Worm (Caenorhabditis elegans) whole organism, young adult: ENCODE measurements around the gene C08E3.14.
"Not testable (repeated sequence)": the region's sequence is repeated elsewhere in the genome, so short reads cannot be mapped to it uniquely, and the experiment has no call there.

ENCODE experiments used
- B0336.3 ChIP-seq: fragments of 200-800 bp; sonication (Bioruptor generic); IDR thresholded peaks from 2 replicates; pipeline ENCODE4 v1.3.6; 2022; ENCODE audit warnings: missing genetic modification characterization, missing compliant biosample characterization
- C06A6.2 ChIP-seq: fragments of 200-800 bp; sonication (Bioruptor generic); conservative IDR thresholded peaks from 2 replicates; pipeline ENCODE4 v1.3.6; 2022; ENCODE audit warnings: missing genetic modification characterization, missing compliant biosample characterization
- F49E8.2 ChIP-seq: sonication (generic microtip); optimal IDR thresholded peaks from 3 replicates; lab custom pipeline; 2017; ENCODE audit warnings: missing genetic modification characterization, mild to moderate bottlenecking, missing compliant biosample characterization, antibody characterized with exemption, moderate library complexity; ENCODE audit not compliant: insufficient read depth
- F57A8.1 ChIP-seq: fragments of 200-800 bp; sonication (Bioruptor generic); optimal IDR thresholded peaks from 2 replicates; lab custom pipeline; 2018; ENCODE audit warnings: mild to moderate bottlenecking, missing genetic modification characterization, moderate library complexity, missing compliant biosample characterization
- F57C9.4 ChIP-seq: sonication (generic microtip); optimal IDR thresholded peaks from 2 replicates; lab custom pipeline; 2017; ENCODE audit warnings: mild to moderate bottlenecking, missing genetic modification characterization, missing compliant biosample characterization
- T07F8.4 ChIP-seq: sonication (generic microtip); optimal IDR thresholded peaks from 2 replicates; lab custom pipeline; 2016; ENCODE audit warnings: mild to moderate bottlenecking, missing genetic modification characterization, moderate library complexity, missing compliant biosample characterization
- Y67H2A.10 ChIP-seq: fragments of 200-800 bp; sonication (Bioruptor generic); conservative IDR thresholded peaks from 2 replicates; pipeline ENCODE4 v1.3.6; 2022; ENCODE audit warnings: missing genetic modification reagents, missing genetic modification characterization, missing compliant biosample characterization
- Y79H2A.3 ChIP-seq: fragments of 200-800 bp; sonication (Bioruptor generic); conservative IDR thresholded peaks from 2 replicates; pipeline ENCODE4 v1.3.6; 2022; ENCODE audit warnings: missing genetic modification reagents, missing genetic modification characterization, missing compliant biosample characterization
- attf-5 ChIP-seq: fragments of 200-800 bp; sonication (Bioruptor generic); optimal IDR thresholded peaks from 2 replicates; lab custom pipeline; 2018; ENCODE audit warnings: mild to moderate bottlenecking, missing genetic modification characterization, missing compliant biosample characterization
- ceh-58 ChIP-seq: fragments of 200-800 bp; sonication (Bioruptor generic); IDR thresholded peaks from 2 replicates; pipeline ENCODE4 v1.3.6; 2022; ENCODE audit warnings: missing genetic modification characterization, missing compliant biosample characterization
- ceh-79 ChIP-seq: sonication (generic microtip); optimal IDR thresholded peaks from 2 replicates; lab custom pipeline; 2017; ENCODE audit warnings: mild to moderate bottlenecking, missing genetic modification characterization, missing compliant biosample characterization
- chd-7 ChIP-seq: sonication (generic microtip); optimal IDR thresholded peaks from 2 replicates; lab custom pipeline; 2016; ENCODE audit warnings: mild to moderate bottlenecking, missing genetic modification characterization, moderate library complexity, missing compliant biosample characterization
- die-1 ChIP-seq: sonication (generic microtip); optimal IDR thresholded peaks from 2 replicates; lab custom pipeline; 2016; ENCODE audit warnings: missing genotype, mild to moderate bottlenecking, missing genetic modification characterization, missing compliant biosample characterization
- dpff-1 ChIP-seq: sonication (generic microtip); optimal IDR thresholded peaks from 2 replicates; lab custom pipeline; 2017; ENCODE audit warnings: mild to moderate bottlenecking, missing genetic modification characterization, missing compliant biosample characterization
- dpl-1 ChIP-seq: fragments of 150-350 bp; optimal IDR thresholded peaks from 2 replicates; lab custom pipeline; 2014; ENCODE audit warnings: missing biosample characterization, missing genetic modification reagents, missing genetic modification characterization
- ekl-4 ChIP-seq: fragments of 200-800 bp; sonication (Bioruptor generic); IDR thresholded peaks from 2 replicates; pipeline ENCODE4 v1.3.6; 2022; ENCODE audit warnings: missing genetic modification reagents, missing genetic modification characterization, missing compliant biosample characterization
- ets-4 ChIP-seq: fragments of 200-800 bp; sonication (Bioruptor generic); optimal IDR thresholded peaks from 2 replicates; lab custom pipeline; 2018; ENCODE audit warnings: mild to moderate bottlenecking, missing genetic modification characterization, missing compliant biosample characterization
- hmg-20 ChIP-seq: fragments of 200-800 bp; sonication (Bioruptor generic); IDR thresholded peaks from 2 replicates; pipeline ENCODE4 v1.3.6; 2022; ENCODE audit warnings: missing genetic modification reagents, missing genetic modification characterization, missing compliant biosample characterization
- let-526 ChIP-seq: fragments of 200-800 bp; sonication (Bioruptor generic); IDR thresholded peaks from 2 replicates; pipeline ENCODE4 v1.3.6; 2022; ENCODE audit warnings: missing genetic modification reagents, missing genetic modification characterization, missing compliant biosample characterization
- let-607 ChIP-seq, 2 experiments: fragments of 200-800 bp in 1 of 2; sonication (Bioruptor generic) in 1 of 2; sonication (generic microtip) in 1 of 2; optimal IDR thresholded peaks; 2 replicates each; lab custom pipeline; 2016 to 2018; ENCODE audit warnings: mild to moderate bottlenecking in 2 of 2, missing compliant biosample characterization in 2 of 2, missing genetic modification characterization in 2 of 2, moderate library complexity in 2 of 2, missing genotype in 1 of 2
- lin-26 ChIP-seq: fragments of 200-800 bp; sonication (Bioruptor generic); IDR thresholded peaks from 2 replicates; pipeline ENCODE4 v1.3.6; 2022; ENCODE audit warnings: missing genetic modification reagents, missing genetic modification characterization, missing compliant biosample characterization
- lin-54 ChIP-seq: fragments of 200-800 bp; sonication (Bioruptor generic); optimal IDR thresholded peaks from 2 replicates; lab custom pipeline; 2018; ENCODE audit warnings: mild to moderate bottlenecking, missing genetic modification characterization, missing compliant biosample characterization
- madf-10 ChIP-seq: sonication (generic microtip); optimal IDR thresholded peaks from 2 replicates; lab custom pipeline; 2016; ENCODE audit warnings: mild to moderate bottlenecking, missing genetic modification characterization, missing compliant biosample characterization
- mes-4 ChIP-seq: sonication (generic microtip); optimal IDR thresholded peaks from 2 replicates; lab custom pipeline; 2016; ENCODE audit warnings: missing genotype, missing genetic modification characterization, missing compliant biosample characterization
- nhr-120 ChIP-seq: fragments of 200-800 bp; sonication (Bioruptor generic); IDR thresholded peaks from 2 replicates; pipeline ENCODE4 v1.3.6; 2022; ENCODE audit warnings: missing genetic modification characterization, missing compliant biosample characterization
- nhr-27 ChIP-seq: fragments of 200-800 bp; sonication (Bioruptor generic); optimal IDR thresholded peaks from 2 replicates; lab custom pipeline; 2018; ENCODE audit warnings: mild to moderate bottlenecking, missing genetic modification characterization, moderate library complexity, missing compliant biosample characterization
- nhr-80 ChIP-seq: sonication (generic microtip); optimal IDR thresholded peaks from 2 replicates; lab custom pipeline; 2016; ENCODE audit warnings: missing genetic modification characterization, missing compliant biosample characterization
- nhr-90 ChIP-seq: sonication (generic microtip); optimal IDR thresholded peaks from 2 replicates; lab custom pipeline; 2016; ENCODE audit warnings: missing genotype, mild to moderate bottlenecking, missing genetic modification characterization, missing compliant biosample characterization
- repo-1 ChIP-seq: sonication (generic microtip); optimal IDR thresholded peaks from 2 replicates; lab custom pipeline; 2017; ENCODE audit warnings: mild to moderate bottlenecking, missing genetic modification characterization, missing compliant biosample characterization
- sptf-2 ChIP-seq: fragments of 200-800 bp; sonication (Bioruptor generic); optimal IDR thresholded peaks from 2 replicates; lab custom pipeline; 2018; ENCODE audit warnings: mild to moderate bottlenecking, missing genetic modification characterization, missing compliant biosample characterization
- xnd-1 ChIP-seq: sonication (generic microtip); optimal IDR thresholded peaks from 2 replicates; lab custom pipeline; 2016; ENCODE audit warnings: missing genotype, missing genetic modification reagents, missing genetic modification characterization, missing compliant biosample characterization
- zfh-2 ChIP-seq: fragments of 200-800 bp; sonication (Bioruptor generic); conservative IDR thresholded peaks from 2 replicates; pipeline ENCODE4 v1.3.6; 2022; ENCODE audit warnings: missing genetic modification reagents, missing genetic modification characterization, missing compliant biosample characterization
- ztf-26 ChIP-seq: sonication (generic microtip); optimal IDR thresholded peaks from 2 replicates; lab custom pipeline; 2017; ENCODE audit warnings: missing genetic modification characterization, missing compliant biosample characterization

Gene C08E3.14

ce11 chrII:1621795-1622194, 4.0 kb upstream of the C08E3.14 start:
- TF ChIP-seq nhr-90 (tag; lab: Kevin White, UChicago) (no peak), F49E8.2 (tag; lab: Kevin White, UChicago) (no peak), let-607 (tag; optimal IDR thresholded peaks at IDR 0.05; lab: Kevin White, UChicago) (no peak), nhr-80 (peak; percentile 5), ztf-26 (tag; lab: Kevin White, UChicago) (no peak)

DNA sequence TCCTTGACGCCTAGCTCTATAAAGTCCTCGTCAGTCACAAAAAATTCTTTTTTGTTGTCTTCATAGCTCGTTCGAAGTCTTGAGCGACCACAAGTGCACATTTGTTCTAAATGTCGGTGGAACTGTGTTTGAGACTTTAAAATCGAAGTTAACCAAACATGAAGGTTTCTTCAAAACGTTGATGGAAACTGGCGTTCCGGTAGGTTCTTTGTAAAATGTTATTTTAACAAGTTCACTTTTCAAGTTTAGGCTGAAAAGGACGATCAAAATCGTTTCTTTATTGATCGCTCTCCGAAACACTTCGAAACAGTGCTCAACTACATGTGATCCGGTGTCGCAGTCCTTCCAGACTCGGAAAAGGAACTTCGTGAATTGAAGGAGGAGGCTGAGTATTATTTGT, 1.2 kb upstream of the C08E3.14 start, which contains the start of gene fbxa-160:
Gene fbxa-160 (minus strand): TSS at position 101 of the 400 bp plus-strand sequence.
- no peak for TF ChIP-seq let-607 (tag; optimal IDR thresholded peaks at IDR 0.05; lab: Kevin White, UChicago)
- TF ChIP-seq attf-5 = no peak
- TF ChIP-seq Y79H2A.3 (GFP tag; lab: Robert Waterston, UW) = no peak
- no peak for TF ChIP-seq ceh-79
- TF ChIP-seq madf-10 (tag; lab: Kevin White, UChicago) = no peak
- TF ChIP-seq repo-1 = no peak
- no peak for TF ChIP-seq hmg-20 (GFP tag; lab: Robert Waterston, UW)
- TF ChIP-seq F57A8.1 = no peak
- TF ChIP-seq ceh-58 (GFP tag; lab: Robert Waterston, UW) = no peak

ce11 chrII:1627783-1628182, 2.0 kb downstream of the C08E3.14 start, which contains the start of gene C08E3.15:
C08E3.15 (minus strand) TSS chrII:1627883.
- not testable (repeated sequence) for TF ChIP-seq B0336.3 (GFP tag; lab: Robert Waterston, UW); let-526 (GFP tag; lab: Robert Waterston, UW); T07F8.4

DNA sequence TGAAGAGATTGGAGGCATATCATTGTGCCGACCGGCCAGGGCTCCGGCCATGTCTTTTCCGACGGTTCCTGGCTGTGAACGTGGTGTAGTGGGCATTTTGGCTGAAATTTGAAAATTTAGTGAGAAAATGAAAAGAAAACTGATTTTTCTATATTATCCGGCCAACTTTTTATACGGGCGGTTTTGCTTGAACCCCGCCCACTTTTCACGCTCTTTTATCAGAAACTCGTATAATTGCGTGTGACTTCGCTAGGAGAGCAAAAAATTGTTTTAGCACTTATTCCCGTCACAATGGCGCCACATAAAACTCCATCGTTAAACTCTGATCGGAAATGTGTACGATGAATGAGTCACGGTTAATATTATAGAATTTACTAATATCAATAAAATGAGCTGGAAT, 6.5 kb downstream of the C08E3.14 start, which contains the start of gene C08E3.13:
Gene C08E3.13 (minus strand): TSS at position 101 of the 400 bp plus-strand sequence.
- TF ChIP-seq B0336.3 (GFP tag; lab: Robert Waterston, UW); C06A6.2; zfh-2 (GFP tag; lab: Robert Waterston, UW): not testable (repeated sequence)

DNA sequence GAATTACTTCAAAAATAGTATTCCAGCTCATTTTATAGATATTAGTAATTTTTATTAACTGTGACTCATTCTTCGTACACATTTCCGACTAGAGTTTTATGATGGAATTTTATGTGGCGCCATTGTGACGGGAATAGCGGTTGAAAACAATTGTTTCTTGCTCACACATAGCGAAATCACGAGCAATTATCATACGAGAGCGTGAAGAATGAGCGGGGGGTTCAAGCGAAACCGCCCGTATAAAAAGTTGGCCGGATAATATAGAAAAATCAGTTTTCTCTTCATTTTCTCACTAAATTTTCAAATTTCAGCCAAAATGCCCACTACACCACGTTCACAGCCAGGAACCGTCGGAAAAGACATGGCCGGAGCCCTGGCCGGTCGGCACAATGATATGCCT, 7.7 kb downstream of the C08E3.14 start, which contains the start of gene C08E3.1:
Gene C08E3.1 (plus strand): TSS at position 301 of the 400 bp plus-strand sequence.
- not testable (repeated sequence) for TF ChIP-seq chd-7 (tag; lab: Kevin White, UChicago); mes-4 (tag; lab: Kevin White, UChicago); lin-26 (GFP tag; lab: Robert Waterston, UW)

- TF ChIP-seq Y67H2A.10 (GFP tag; lab: Robert Waterston, UW) = no peak
- TF ChIP-seq nhr-80 = peak; percentile 9
Measured at ce11 chrII:1635969-1636368, 10.2 kb downstream of the C08E3.14 start.

ce11 chrII:1636392-1636791, 10.6 kb downstream of the C08E3.14 start, which contains the start of gene srg-20:
srg-20 (plus strand) TSS chrII:1636692.
- not testable (repeated sequence) for TF ChIP-seq F57C9.4 (tag; lab: Kevin White, UChicago); sptf-2 (GFP tag; lab: Kevin White, UChicago); dpff-1

DNA sequence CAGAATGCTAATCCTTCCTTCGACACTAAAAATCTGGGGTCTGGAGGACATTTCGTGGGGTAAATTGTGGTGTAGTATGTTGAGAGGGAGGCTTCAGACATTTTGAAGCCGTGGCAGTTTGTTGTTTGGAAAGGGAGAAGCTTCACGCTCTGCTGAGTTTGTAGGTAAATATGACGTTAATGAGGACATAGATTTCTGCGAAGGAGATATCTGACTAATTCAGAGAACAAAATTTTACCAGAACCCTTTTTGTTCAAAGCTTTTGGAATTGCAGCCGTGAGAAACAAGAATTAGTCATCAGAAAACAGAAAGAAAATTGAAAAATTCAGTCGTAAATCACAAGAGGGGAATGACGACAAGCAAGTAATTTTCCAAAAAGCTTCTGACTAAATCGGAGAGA, 14.7 kb downstream of the C08E3.14 start, which contains the start of gene srh-72:
Gene srh-72 (minus strand): TSS at position 101 of the 400 bp plus-strand sequence.
- no peak for TF ChIP-seq dpl-1
- no peak for TF ChIP-seq nhr-120 (GFP tag; lab: Robert Waterston, UW)
- TF ChIP-seq xnd-1 = no peak
- no peak for TF ChIP-seq lin-54
- TF ChIP-seq lin-26 (GFP tag; lab: Robert Waterston, UW) = no peak
- TF ChIP-seq ekl-4 (GFP tag; lab: Robert Waterston, UW) = no peak
- no peak for TF ChIP-seq die-1 (tag; lab: Kevin White, UChicago)
- TF ChIP-seq let-526 (GFP tag; lab: Robert Waterston, UW) = no peak
- TF ChIP-seq ets-4 (GFP tag; lab: Kevin White, UChicago) = no peak
- TF ChIP-seq nhr-27 (tag; lab: Kevin White, UChicago) = no peak
